Worm (Caenorhabditis elegans) whole organism, L4 larva: ENCODE results near the gene ttx-3.

ENCODE experiments used
- ZK546.5 ChIP-seq, 2 experiments: sonication (generic microtip); optimal IDR thresholded peaks; 2 replicates each; lab custom pipeline; 2017; ENCODE audit warnings: missing biosample characterization in 2 of 2, missing genetic modification characterization in 2 of 2
- dmd-9 ChIP-seq: fragments of 200-800 bp; sonication (Bioruptor generic); IDR thresholded peaks from 2 replicates; pipeline ENCODE4 v1.3.6; 2022; ENCODE audit warnings: missing genetic modification reagents, missing genetic modification characterization, missing compliant biosample characterization
- lin-15B ChIP-seq: fragments of 150-350 bp; sonication (generic microtip); optimal IDR thresholded peaks from 3 replicates; lab custom pipeline; 2014; ENCODE audit warnings: missing biosample characterization, missing genetic modification characterization
- lsy-2 ChIP-seq, 2 experiments: fragments of 150-350 bp in 1 of 2; sonication (generic microtip) in 1 of 2; optimal IDR thresholded peaks; 2 replicates each; lab custom pipeline; 2014 to 2017; ENCODE audit warnings: missing biosample characterization in 2 of 2, missing genetic modification characterization in 2 of 2
- nhr-77 ChIP-seq: fragments of 150-350 bp; optimal IDR thresholded peaks from 2 replicates; lab custom pipeline; 2014; ENCODE audit warnings: missing biosample characterization, missing genetic modification characterization
- pha-4 ChIP-seq, 2 experiments: fragments of 150-350 bp in 1 of 2; fragments of 200-800 bp in 1 of 2; sonication (Bioruptor generic) in 1 of 2; IDR thresholded peaks in 1 of 2; optimal IDR thresholded peaks in 1 of 2; 2 replicates each; pipeline versions ENCODE4 v1.3.6 to Lab custom; 2014 to 2022; ENCODE audit warnings: missing genetic modification characterization in 2 of 2, missing genetic modification reagents in 2 of 2, missing biosample characterization in 1 of 2, missing compliant biosample characterization in 1 of 2
- snpc-4 ChIP-seq: fragments of 150-350 bp; optimal IDR thresholded peaks from 2 replicates; lab custom pipeline; 2014; ENCODE audit warnings: missing biosample characterization, missing genetic modification characterization

ce11 chrX:11769278-11769677, at the start of gene ttx-3:
- TF ChIP-seq snpc-4: no peak
- no peak for TF ChIP-seq lin-15B (tag; lab: Kevin White, UChicago)
- TF ChIP-seq nhr-77 (tag; lab: Kevin White, UChicago): no peak
- TF ChIP-seq pha-4 (GFP tag; IDR thresholded peaks at IDR 0.05; lab: Robert Waterston, UW): no peak
- no peak for TF ChIP-seq pha-4 (tag; optimal IDR thresholded peaks at IDR 0.05; lab: Kevin White, UChicago)
- no peak for TF ChIP-seq ZK546.5 (tag; optimal IDR thresholded peaks at IDR 0.05; lab: Kevin White, UChicago)
- no peak for TF ChIP-seq dmd-9 (GFP tag; lab: Robert Waterston, UW)
- no peak for TF ChIP-seq lsy-2 (tag; optimal IDR thresholded peaks at IDR 0.05; lab: Kevin White, UChicago)
